Fruit fly (Drosophila melanogaster): ENCODE results near the gene CG9628.

CG9628 gene

DNA sequence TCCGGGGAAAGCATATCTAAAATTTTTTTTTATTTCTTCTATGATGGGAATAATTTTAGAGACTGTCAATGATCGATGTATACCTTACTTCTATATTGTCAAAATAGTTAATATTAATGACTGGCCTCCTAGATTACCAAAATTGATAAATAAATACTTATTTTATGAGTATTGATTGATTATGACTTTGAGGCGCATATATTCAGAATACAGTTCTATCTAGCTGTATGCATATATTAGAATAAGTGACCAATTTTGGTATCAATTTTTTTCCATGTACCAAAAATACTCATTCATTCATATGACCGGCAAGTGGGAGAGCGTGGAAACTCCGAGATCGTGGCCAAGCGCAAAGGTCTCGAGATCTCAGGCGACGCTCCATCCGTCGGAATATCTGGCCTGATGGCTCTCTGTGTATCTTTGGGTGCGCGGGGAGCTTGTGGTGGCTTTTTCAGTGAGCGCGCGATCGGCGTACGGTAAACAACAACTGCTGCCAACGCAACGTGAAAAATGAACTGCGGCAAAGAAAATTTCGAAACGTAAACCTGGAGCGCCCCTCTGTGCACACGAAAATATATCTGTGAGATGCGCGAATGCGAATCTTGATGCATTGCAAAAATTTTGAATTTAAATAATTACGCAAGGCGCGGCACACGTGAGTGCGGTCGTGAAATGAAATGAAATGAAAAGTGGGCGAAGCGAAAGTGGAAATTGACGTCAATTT is 50.0 kb downstream of the CG9628 start, which contains the start of the genes CG43121 and ome (continued):
- TF ChIP-seq svp (GFP tag) (peak; percentile 85), CG6163 (GFP tag; IDR thresholded peaks at IDR 0.05) (peak; percentile 79), cyc (GFP tag; optimal IDR thresholded peaks at IDR 0.05) (no peak), acj6 (GFP tag; optimal IDR thresholded peaks at IDR 0.05) (no peak), Blimp-1 (GFP tag; optimal IDR thresholded peaks at IDR 0.05) (peak; percentile 69), CG16779 (tag; optimal IDR thresholded peaks at IDR 0.05) (peak; percentile 38), Eip78C (GFP tag) (peak; percentile 73), CG6854 (GFP tag; optimal IDR thresholded peaks at IDR 0.05) (peak; percentile 39), CG8632 (GFP tag; optimal IDR thresholded peaks at IDR 0.05) (peak; percentile 17), CG6792 (GFP tag; optimal IDR thresholded peaks at IDR 0.05) (peak; percentile 22), topi (GFP tag; optimal IDR thresholded peaks at IDR 0.05) (peak; percentile 5), Sox102F (GFP tag; optimal IDR thresholded peaks at IDR 0.05) (peak; percentile 31), Smox (GFP tag; optimal IDR thresholded peaks at IDR 0.05) (no peak), CG10669 (GFP tag; optimal IDR thresholded peaks at IDR 0.05) (peak; percentile 19), Sox14 (GFP tag; optimal IDR thresholded peaks at IDR 0.05) (peak; percentile 9), pdm3 (GFP tag; optimal IDR thresholded peaks at IDR 0.05) (peak; percentile 38), fkh (GFP tag; optimal IDR thresholded peaks at IDR 0.05) (peak; percentile 89), CG11294 (GFP tag; IDR thresholded peaks at IDR 0.05) (no peak), fd85E (GFP tag; optimal IDR thresholded peaks at IDR 0.05) (no peak), Ets96B (tag; optimal IDR thresholded peaks at IDR 0.05) (no peak), CG3032 (tag; optimal IDR thresholded peaks at IDR 0.05) (no peak), CG32006 (GFP tag; optimal IDR thresholded peaks at IDR 0.05) (peak; percentile 36), vri (GFP tag; optimal IDR thresholded peaks at IDR 0.05) (peak; percentile 45), CG11762 (GFP tag; optimal IDR thresholded peaks at IDR 0.05; ENCODE audit: insufficient read depth) (no peak), CG8119 (GFP tag; IDR thresholded peaks at IDR 0.05) (no peak), Met (GFP tag; optimal IDR thresholded peaks at IDR 0.05) (peak; percentile 46), spab (GFP tag; optimal IDR thresholded peaks at IDR 0.05) (no peak), salr (GFP tag; optimal IDR thresholded peaks at IDR 0.05) (peak; percentile 8 to 11), CG15336 (GFP tag; IDR thresholded peaks at IDR 0.05) (peak; percentile 59), OdsH (GFP tag; optimal IDR thresholded peaks at IDR 0.05) (peak; percentile 11), Eip93F (GFP tag; optimal IDR thresholded peaks at IDR 0.05) (no peak), ss (GFP tag; optimal IDR thresholded peaks at IDR 0.05) (peak in 1 of 2 experiments; percentile 57), eg (GFP tag; IDR thresholded peaks at IDR 0.05) (0 out of 3 replicates have a peak, but pooled peaks have one; percentile 58), lz (GFP tag; optimal IDR thresholded peaks at IDR 0.05) (peak; percentile 22)

DNA sequence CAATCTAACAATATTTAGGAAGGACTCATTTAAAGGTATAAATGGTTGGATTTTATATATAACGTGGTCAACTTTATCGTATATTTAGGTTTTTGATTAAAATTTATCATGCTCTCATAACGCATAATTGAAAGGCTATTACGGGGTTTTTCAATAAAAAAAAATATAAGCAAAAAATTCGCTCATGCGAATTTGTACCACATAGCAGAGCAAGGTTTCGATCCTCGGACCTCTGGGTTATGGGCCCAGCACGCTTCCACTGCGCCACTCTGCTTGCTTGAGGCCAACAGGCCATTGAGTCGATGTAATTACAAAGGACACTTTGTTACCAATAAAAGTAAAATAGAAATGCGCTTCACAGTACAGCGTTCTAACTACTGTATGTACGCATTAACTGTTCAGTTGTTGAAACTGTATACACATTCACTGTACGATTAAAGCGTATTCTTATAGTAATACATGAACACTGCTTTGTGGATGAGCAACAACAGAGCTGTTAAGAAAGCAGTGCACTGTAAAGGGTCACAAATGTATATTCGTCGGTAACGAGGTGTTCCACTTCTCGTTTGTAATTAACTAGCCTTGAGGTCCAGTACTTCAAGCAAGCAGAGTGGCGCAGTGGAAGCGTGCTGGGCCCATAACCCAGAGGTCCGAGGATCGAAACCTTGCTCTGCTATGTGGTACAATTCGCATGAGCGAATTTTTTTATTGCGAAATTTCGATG is 51.3 kb downstream of the CG9628 start:
- TF ChIP-seq svp (GFP tag) (peak; percentile 58), Ets21C (GFP tag; optimal IDR thresholded peaks at IDR 0.05) (no peak), Eip78C (GFP tag) (peak; percentile 9), CG3032 (tag; optimal IDR thresholded peaks at IDR 0.05) (no peak)

Measured in whole organism, prepupa.